Worm (Caenorhabditis elegans): ENCODE measurements around the gene M79.2.

Gene M79.2

DNA sequence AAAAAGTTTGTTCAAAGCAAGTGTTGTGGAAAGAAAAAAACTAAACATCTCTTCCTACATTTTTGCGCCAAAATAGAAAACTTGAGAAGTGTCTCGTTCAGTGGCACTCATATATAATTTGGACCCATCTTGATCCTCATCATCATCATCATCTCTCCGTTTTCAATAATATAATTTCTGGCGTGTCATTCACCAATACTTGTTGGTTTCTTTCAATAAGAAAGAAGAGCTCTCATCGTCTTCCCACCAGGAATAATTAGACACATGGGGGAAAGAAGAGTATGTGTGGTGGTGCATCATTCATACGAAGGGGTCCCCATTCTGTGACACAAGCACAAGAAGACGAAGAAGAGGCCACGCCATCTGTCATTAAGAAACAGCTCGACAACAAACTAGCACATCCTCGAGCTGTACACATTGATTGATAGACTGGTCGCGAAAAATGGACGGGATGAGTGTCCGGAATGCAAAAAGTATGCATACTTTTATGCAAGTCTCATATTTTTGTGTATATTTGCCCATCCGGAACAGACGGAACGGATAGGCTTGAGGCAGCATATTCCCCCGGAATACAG lies 37.3 kb downstream of the M79.2 start:
- TF ChIP-seq lin-39 (tag; optimal IDR thresholded peaks at IDR 0.05) (peak; percentile 83), snpc-4 (tag; optimal IDR thresholded peaks at IDR 0.05) (no peak), mml-1 (tag; optimal IDR thresholded peaks at IDR 0.05) (no peak)

DNA sequence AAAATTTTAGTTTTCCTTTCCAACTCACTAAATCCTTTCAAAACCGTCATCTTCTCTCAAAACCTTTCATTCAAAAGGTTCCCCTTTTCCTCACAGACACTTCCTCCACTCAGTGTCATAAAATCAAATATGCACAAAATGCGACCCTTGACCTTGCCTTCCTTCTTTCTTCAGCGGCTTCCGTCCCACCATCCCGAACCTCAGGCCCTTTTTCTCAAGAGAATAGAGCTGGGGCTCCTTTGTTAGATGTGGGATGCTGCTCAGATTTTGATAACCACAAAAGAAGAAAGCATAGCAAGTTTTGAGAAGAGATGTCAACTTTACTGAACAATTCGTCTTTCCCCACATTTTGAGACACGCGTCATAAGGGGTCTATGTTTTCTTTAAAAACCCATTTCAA lies 37.8 kb downstream of the M79.2 start:
- TF ChIP-seq fkh-10 (GFP tag; optimal IDR thresholded peaks at IDR 0.05) (peak; percentile 67), nhr-25 (tag; optimal IDR thresholded peaks at IDR 0.05) (no peak)

DNA sequence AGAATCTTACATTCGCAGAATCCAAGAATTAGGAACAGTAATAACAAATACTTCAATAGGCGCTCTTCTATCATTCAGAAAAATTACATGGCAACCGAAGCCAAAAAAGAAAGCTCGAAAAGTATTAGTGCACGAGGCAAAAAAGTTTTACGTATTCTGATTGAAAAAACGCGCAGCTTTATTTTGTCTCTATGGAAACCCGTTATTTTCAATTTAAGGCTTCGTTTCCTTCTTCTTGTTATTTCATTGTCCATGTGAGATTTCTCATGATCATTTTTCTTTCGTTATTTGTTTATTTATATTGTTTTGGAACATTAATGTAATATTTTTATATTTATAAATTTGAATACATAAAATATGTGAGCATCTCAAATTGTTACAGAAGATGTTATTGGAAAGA lies 39.1 kb downstream of the M79.2 start, which contains the start of gene F57C7.4:
Gene F57C7.4, minus strand, starts transcription at position 101 of the 400 bp plus-strand sequence.
- TF ChIP-seq ceh-82 (tag; optimal IDR thresholded peaks at IDR 0.05) = no peak
- no peak for TF ChIP-seq pha-4 (tag; optimal IDR thresholded peaks at IDR 0.05)
- TF ChIP-seq nhr-28 (tag; optimal IDR thresholded peaks at IDR 0.05) = no peak
- no peak for TF ChIP-seq lsy-12 (tag; optimal IDR thresholded peaks at IDR 0.05)
- no peak for TF ChIP-seq mdl-1 (tag; optimal IDR thresholded peaks at IDR 0.05)
- TF ChIP-seq pqm-1 (tag; optimal IDR thresholded peaks at IDR 0.05) = no peak
- no peak for TF ChIP-seq elt-3 (tag; optimal IDR thresholded peaks at IDR 0.05)
- no peak for TF ChIP-seq skn-1 (tag; optimal IDR thresholded peaks at IDR 0.05)
- TF ChIP-seq hmg-11 (tag; optimal IDR thresholded peaks at IDR 0.05) = no peak
- no peak for TF ChIP-seq aly-2 (tag; optimal IDR thresholded peaks at IDR 0.05)
- no peak for TF ChIP-seq fkh-10 (GFP tag; optimal IDR thresholded peaks at IDR 0.05)
- TF ChIP-seq elt-2 (tag; optimal IDR thresholded peaks at IDR 0.05) = no peak
- no peak for TF ChIP-seq zag-1 (tag; optimal IDR thresholded peaks at IDR 0.05)
- no peak for TF ChIP-seq unc-39 (tag; optimal IDR thresholded peaks at IDR 0.05)
- no peak for TF ChIP-seq fos-1 (tag; optimal IDR thresholded peaks at IDR 0.05)
- TF ChIP-seq ztf-4 (tag; optimal IDR thresholded peaks at IDR 0.05) = no peak
- TF ChIP-seq nhr-76 (tag; optimal IDR thresholded peaks at IDR 0.05) = no peak
- no peak for TF ChIP-seq fkh-2 (tag; optimal IDR thresholded peaks at IDR 0.05)
- TF ChIP-seq ztf-11 (tag; optimal IDR thresholded peaks at IDR 0.05) = no peak

DNA sequence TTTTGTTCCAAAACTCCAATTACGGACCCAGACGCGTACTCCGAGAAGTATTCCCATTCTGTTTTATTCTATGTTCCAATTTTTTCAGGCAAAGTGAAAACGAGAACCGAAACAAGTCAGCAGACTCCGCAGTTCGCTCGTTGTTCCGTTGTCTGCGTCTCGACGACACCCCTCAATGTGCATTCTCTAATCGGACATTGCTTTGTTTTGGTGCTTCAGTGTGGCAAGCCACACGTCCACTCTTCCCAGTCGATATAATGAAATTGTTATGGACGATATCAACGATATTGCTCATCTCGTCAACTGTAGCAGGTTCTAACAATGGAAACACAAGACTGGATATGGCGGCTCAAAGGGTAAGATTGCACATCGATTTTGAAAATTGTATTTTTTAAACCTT lies 51.7 kb downstream of the M79.2 start, which contains the start of gene nhx-5:
Gene nhx-5, plus strand, starts transcription at position 82 of the 400 bp plus-strand sequence.
- TF ChIP-seq lin-39 (tag; optimal IDR thresholded peaks at IDR 0.05) (peak; percentile 53), ZK546.5 (tag; optimal IDR thresholded peaks at IDR 0.05) (no peak)

Measured in whole organism, L3 larva.